Worm (Caenorhabditis elegans) whole organism, midembryonic: ENCODE measurements around the gene F13H8.2.

ENCODE experiments used
- cog-1 ChIP-seq: sonication (generic microtip); optimal IDR thresholded peaks from 2 replicates; lab custom pipeline; 2016; ENCODE audit warnings: missing genetic modification characterization, missing compliant biosample characterization
- klf-2 ChIP-seq: fragments of 200-800 bp; sonication (Bioruptor generic); conservative IDR thresholded peaks from 2 replicates; pipeline ENCODE4 v1.3.6; 2022; ENCODE audit warnings: missing genetic modification reagents, missing genetic modification characterization, missing compliant biosample characterization
- med-1 ChIP-seq: sonication (generic microtip); optimal IDR thresholded peaks from 2 replicates; lab custom pipeline; 2017; ENCODE audit warnings: missing genetic modification characterization, mild to moderate bottlenecking, missing compliant biosample characterization, antibody characterized with exemption, missing genetic modification reagents; ENCODE audit not compliant: insufficient read depth
- ref-1 ChIP-seq: fragments of 200-800 bp; sonication (Bioruptor generic); conservative IDR thresholded peaks from 2 replicates; pipeline ENCODE4 v1.3.6; 2022; ENCODE audit warnings: missing genetic modification reagents, missing genetic modification characterization, missing compliant biosample characterization

DNA sequence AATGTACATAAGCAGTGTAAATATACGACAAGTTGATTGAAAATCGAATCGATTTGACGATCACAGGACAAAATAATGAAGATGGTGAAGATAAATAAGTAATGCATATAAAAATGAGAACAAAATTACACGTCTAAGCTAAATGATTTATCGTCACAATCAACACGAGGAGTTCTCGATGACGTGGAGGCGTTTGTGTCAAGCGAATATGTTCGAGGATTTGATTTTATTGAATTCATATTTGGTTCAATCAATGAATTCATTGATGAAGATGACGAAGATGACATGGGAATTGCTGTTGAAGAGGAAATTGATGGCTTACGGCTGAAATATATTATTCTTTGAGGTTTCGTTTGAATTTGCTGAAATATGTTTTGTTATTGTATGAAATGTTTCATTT is 22.4 kb downstream of the F13H8.2 start, which contains the start of gene nyn-3:
- TF ChIP-seq ref-1 (GFP tag; lab: Robert Waterston, UW) (no peak), klf-2 (GFP tag; lab: Robert Waterston, UW) (no peak), med-1 (no peak), cog-1 (tag; lab: Kevin White, UChicago) (no peak)
